Worm (Caenorhabditis elegans) whole organism, late embryonic: Measurements from ENCODE around the gene Y73F8A.14.

ENCODE experiments used
- F13H6.1 ChIP-seq: sonication (generic microtip); optimal IDR thresholded peaks from 2 replicates; lab custom pipeline; 2016; ENCODE audit warnings: missing genetic modification characterization, missing compliant biosample characterization
- K09A11.1 ChIP-seq: sonication (generic microtip); optimal IDR thresholded peaks from 2 replicates; lab custom pipeline; 2017; ENCODE audit warnings: antibody characterized with exemption, mild to moderate bottlenecking, missing genetic modification characterization, missing compliant biosample characterization; ENCODE audit not compliant: insufficient read depth
- ama-1 ChIP-seq: fragments of 150-350 bp; optimal IDR thresholded peaks from 2 replicates; lab custom pipeline; 2014
- ceh-14 ChIP-seq: sonication (generic microtip); optimal IDR thresholded peaks from 2 replicates; lab custom pipeline; 2016; ENCODE audit warnings: missing genotype, missing genetic modification characterization, missing compliant biosample characterization
- ceh-48 ChIP-seq: sonication (generic microtip); optimal IDR thresholded peaks from 2 replicates; lab custom pipeline; 2016; ENCODE audit warnings: missing genetic modification characterization, inconsistent platforms, missing compliant biosample characterization
- pqm-1 ChIP-seq: sonication (generic microtip); optimal IDR thresholded peaks from 2 replicates; lab custom pipeline; 2016; ENCODE audit warnings: missing genetic modification characterization, missing compliant biosample characterization
- sox-4 ChIP-seq: sonication (generic microtip); optimal IDR thresholded peaks from 2 replicates; lab custom pipeline; 2017; ENCODE audit warnings: mild to moderate bottlenecking, missing genetic modification characterization, inconsistent platforms, missing compliant biosample characterization

- TF ChIP-seq pqm-1: no peak
- TF ChIP-seq K09A11.1: no peak
- no peak for TF ChIP-seq ceh-48 (tag; lab: Kevin White, UChicago)
- no peak for TF ChIP-seq F13H6.1 (tag; lab: Kevin White, UChicago)
- no peak for TF ChIP-seq sox-4 (tag; lab: Kevin White, UChicago)
- no peak for TF ChIP-seq ceh-14
- TF ChIP-seq ama-1 (lab: Kevin White, UChicago): no peak
These were observed 4.7 kb upstream of the Y73F8A.14 start, which contains the start of gene tbx-39 for ce11 chrIV:15323593-15323992.
